Fruit fly (Drosophila melanogaster) whole organism, embryonic: Measurements from ENCODE around the gene Vha16-2.
A peak's percentile ranks its signal among the peaks of the same experiment; 100 is the strongest.

ENCODE experiments used
- B-H2 ChIP-seq: fragments of 200-800 bp; sonication (Bioruptor generic); optimal IDR thresholded peaks from 2 replicates; lab custom pipeline; 2018; ENCODE audit warnings: missing biosample characterization, mild to moderate bottlenecking, missing genetic modification characterization
- CG10431 ChIP-seq: fragments of 200-800 bp; sonication (Bioruptor generic); optimal IDR thresholded peaks from 3 replicates; lab custom pipeline; 2018; ENCODE audit warnings: missing biosample characterization, mild to moderate bottlenecking, missing genetic modification characterization
- CG10543 ChIP-seq: fragments of 200-800 bp; sonication (Bioruptor generic); optimal IDR thresholded peaks from 3 replicates; lab custom pipeline; 2017; ENCODE audit warnings: missing biosample characterization, mild to moderate bottlenecking, missing genetic modification characterization, moderate library complexity
- CG13624 ChIP-seq: fragments of 200-800 bp; sonication (Bioruptor generic); optimal IDR thresholded peaks from 2 replicates; lab custom pipeline; 2016; ENCODE audit warnings: missing biosample characterization, missing genetic modification characterization
- CG14965 ChIP-seq: fragments of 200-800 bp; sonication (Bioruptor generic); optimal IDR thresholded peaks from 2 replicates; lab custom pipeline; 2016; ENCODE audit warnings: missing biosample characterization, missing genetic modification characterization, borderline replicate concordance
- CG15011 ChIP-seq: fragments of 200-800 bp; sonication (Bioruptor generic); optimal IDR thresholded peaks from 3 replicates; lab custom pipeline; 2018; ENCODE audit warnings: missing biosample characterization, mild to moderate bottlenecking, missing genetic modification characterization
- CG1603 ChIP-seq: fragments of 200-800 bp; sonication (Bioruptor generic); optimal IDR thresholded peaks from 2 replicates; lab custom pipeline; 2019; ENCODE audit warnings: missing biosample characterization, mild to moderate bottlenecking, missing genetic modification characterization, moderate library complexity
- CG16863 ChIP-seq: fragments of 200-800 bp; sonication (Bioruptor generic); optimal IDR thresholded peaks from 3 replicates; lab custom pipeline; 2016; ENCODE audit warnings: missing biosample characterization, missing genetic modification characterization
- CG17328 ChIP-seq: fragments of 200-800 bp; sonication (Bioruptor generic); IDR thresholded peaks from 2 replicates; pipeline ENCODE4 v1.3.6; 2022; ENCODE audit warnings: missing biosample characterization, missing genetic modification characterization
- CG17385 ChIP-seq: fragments of 200-800 bp; sonication (Bioruptor generic); optimal IDR thresholded peaks from 3 replicates; lab custom pipeline; 2018; ENCODE audit warnings: missing biosample characterization, mild to moderate bottlenecking, missing genetic modification characterization
- CG2120 ChIP-seq: fragments of 200-800 bp; sonication (Bioruptor generic); optimal IDR thresholded peaks from 3 replicates; lab custom pipeline; 2016; ENCODE audit warnings: missing biosample characterization, missing genetic modification characterization
- CG2875 ChIP-seq: fragments of 200-800 bp; sonication (Bioruptor generic); optimal IDR thresholded peaks from 2 replicates; lab custom pipeline; 2017; ENCODE audit warnings: missing biosample characterization, mild to moderate bottlenecking, missing genetic modification characterization, missing genetic modification reagents
- CG2889 ChIP-seq: fragments of 200-800 bp; sonication (Bioruptor generic); IDR thresholded peaks from 3 replicates; pipeline ENCODE4 v1.3.6; 2022; ENCODE audit warnings: missing biosample characterization, missing genetic modification characterization
- CG31224 ChIP-seq: fragments of 200-800 bp; sonication (Bioruptor generic); IDR thresholded peaks from 2 replicates; pipeline ENCODE4 v1.3.6; 2022; ENCODE audit warnings: missing biosample characterization, missing genetic modification characterization
- CG31365 ChIP-seq: fragments of 200-800 bp; sonication (Bioruptor generic); optimal IDR thresholded peaks from 2 replicates; lab custom pipeline; 2018; ENCODE audit warnings: missing biosample characterization, mild to moderate bottlenecking, missing genetic modification characterization
- CG31441 ChIP-seq: fragments of 200-800 bp; sonication (Bioruptor generic); IDR thresholded peaks from 2 replicates; pipeline ENCODE4 v1.3.6; 2022; ENCODE audit warnings: missing biosample characterization, missing genetic modification characterization
- CG34376 ChIP-seq: fragments of 200-800 bp; sonication (Bioruptor generic); optimal IDR thresholded peaks from 2 replicates; lab custom pipeline; 2018; ENCODE audit warnings: missing biosample characterization, mild to moderate bottlenecking, missing genetic modification characterization
- CG6175 ChIP-seq: fragments of 200-800 bp; sonication (Bioruptor generic); IDR thresholded peaks from 3 replicates; pipeline ENCODE4 v1.3.6; 2022; ENCODE audit warnings: missing biosample characterization, missing genetic modification characterization
- CG6854 ChIP-seq: fragments of 200-800 bp; sonication (Bioruptor generic); optimal IDR thresholded peaks from 3 replicates; lab custom pipeline; 2017; ENCODE audit warnings: missing biosample characterization, mild to moderate bottlenecking, missing genetic modification characterization
- CG7963 ChIP-seq: fragments of 200-800 bp; sonication (Bioruptor generic); IDR thresholded peaks from 3 replicates; pipeline ENCODE4 v1.3.6; 2022; ENCODE audit warnings: missing biosample characterization, missing genetic modification characterization; ENCODE audit not compliant: partially characterized antibody
- CG8359 ChIP-seq: fragments of 200-800 bp; sonication (Bioruptor generic); optimal IDR thresholded peaks from 2 replicates; lab custom pipeline; 2017; ENCODE audit warnings: missing biosample characterization, mild to moderate bottlenecking, missing genetic modification characterization, borderline replicate concordance
- CG9797 ChIP-seq: fragments of 200-800 bp; sonication (Bioruptor generic); optimal IDR thresholded peaks from 3 replicates; lab custom pipeline; 2018; ENCODE audit warnings: missing biosample characterization, mild to moderate bottlenecking, missing genetic modification characterization
- CTCF ChIP-seq: fragments of 200-800 bp; sonication (Bioruptor generic); optimal IDR thresholded peaks from 2 replicates; lab custom pipeline; 2017; ENCODE audit warnings: missing biosample characterization, mild to moderate bottlenecking, missing genetic modification characterization, moderate library complexity
- CrebB ChIP-seq: fragments of 200-800 bp; sonication (Bioruptor generic); optimal IDR thresholded peaks from 3 replicates; lab custom pipeline; 2018; ENCODE audit warnings: missing biosample characterization, mild to moderate bottlenecking, missing genetic modification characterization
- Fer2 ChIP-seq: fragments of 200-800 bp; sonication (Bioruptor generic); optimal IDR thresholded peaks from 2 replicates; lab custom pipeline; 2018; ENCODE audit warnings: missing biosample characterization, mild to moderate bottlenecking, missing genetic modification characterization, moderate library complexity
- H2.0 ChIP-seq: fragments of 200-800 bp; sonication (Bioruptor generic); IDR thresholded peaks from 2 replicates; pipeline ENCODE4 v1.3.6; 2022; ENCODE audit warnings: missing biosample characterization, missing genetic modification characterization
- HmgD ChIP-seq: fragments of 200-800 bp; sonication (Bioruptor generic); optimal IDR thresholded peaks from 3 replicates; lab custom pipeline; 2016; ENCODE audit warnings: missing biosample characterization, missing genetic modification characterization
- Nf-YB ChIP-seq: fragments of 200-800 bp; sonication (Bioruptor generic); optimal IDR thresholded peaks from 3 replicates; lab custom pipeline; 2019; ENCODE audit warnings: missing biosample characterization, mild to moderate bottlenecking, missing genetic modification characterization, moderate library complexity
- Oaz ChIP-seq: fragments of 200-800 bp; sonication (Bioruptor generic); IDR thresholded peaks from 2 replicates; pipeline ENCODE4 v1.3.6; 2022; ENCODE audit warnings: missing biosample characterization, missing genetic modification characterization
- Pdp1 ChIP-seq, 2 experiments: fragments of 200-800 bp; sonication (Bioruptor generic); optimal IDR thresholded peaks; 3 replicates each; lab custom pipeline; 2016; ENCODE audit warnings: missing biosample characterization in 2 of 2, missing genetic modification characterization in 2 of 2, mild to moderate bottlenecking in 1 of 2, moderate library complexity in 1 of 2
- al ChIP-seq: fragments of 200-800 bp; sonication (Bioruptor generic); IDR thresholded peaks from 2 replicates; pipeline ENCODE4 v1.3.6; 2022; ENCODE audit warnings: missing biosample characterization, missing genetic modification characterization
- az2 ChIP-seq: fragments of 200-800 bp; sonication (Bioruptor generic); optimal IDR thresholded peaks from 3 replicates; lab custom pipeline; 2016; ENCODE audit warnings: missing biosample characterization, missing genetic modification characterization
- btn ChIP-seq: fragments of 200-800 bp; sonication (Bioruptor generic); optimal IDR thresholded peaks from 2 replicates; lab custom pipeline; 2016; ENCODE audit warnings: missing biosample characterization, missing genetic modification characterization
- cato ChIP-seq: fragments of 200-800 bp; sonication (Bioruptor generic); optimal IDR thresholded peaks from 2 replicates; lab custom pipeline; 2016; ENCODE audit warnings: missing biosample characterization, missing genetic modification characterization, borderline replicate concordance
- dati ChIP-seq: fragments of 200-800 bp; sonication (Bioruptor generic); IDR thresholded peaks from 2 replicates; pipeline ENCODE4 v1.3.6; 2022; ENCODE audit warnings: missing biosample characterization, missing genetic modification characterization
- dimm ChIP-seq: fragments of 200-800 bp; sonication (Bioruptor generic); IDR thresholded peaks from 2 replicates; pipeline ENCODE4 v1.3.6; 2022; ENCODE audit warnings: missing biosample characterization, missing genetic modification characterization
- dm ChIP-seq: fragments of 200-800 bp; sonication (Bioruptor generic); optimal IDR thresholded peaks from 3 replicates; lab custom pipeline; 2016; ENCODE audit warnings: missing biosample characterization, missing genetic modification characterization
- dmrt11E ChIP-seq: fragments of 200-800 bp; sonication (Bioruptor generic); optimal IDR thresholded peaks from 3 replicates; lab custom pipeline; 2018; ENCODE audit warnings: missing biosample characterization, mild to moderate bottlenecking, missing genetic modification characterization, moderate library complexity
- dpn ChIP-seq, 2 experiments: fragments of 200-800 bp; sonication (Bioruptor generic); optimal IDR thresholded peaks; 3 replicates each; lab custom pipeline; 2016; ENCODE audit warnings: missing biosample characterization in 2 of 2, missing genetic modification characterization in 2 of 2
- dysf ChIP-seq: fragments of 200-800 bp; sonication (Bioruptor generic); IDR thresholded peaks from 3 replicates; pipeline ENCODE4 v1.3.6; 2022; ENCODE audit warnings: missing biosample characterization, missing genetic modification characterization
- eve ChIP-seq, 2 experiments: fragments of >200 bp; optimal IDR thresholded peaks; 2 replicates each; lab custom pipeline; 2017; ENCODE audit warnings: missing biosample characterization in 2 of 2, missing genetic modification characterization in 2 of 2
- fd64A ChIP-seq: fragments of 200-800 bp; sonication (Bioruptor generic); optimal IDR thresholded peaks from 3 replicates; lab custom pipeline; 2018; ENCODE audit warnings: missing biosample characterization, mild to moderate bottlenecking, missing genetic modification characterization
- grau ChIP-seq: fragments of 200-800 bp; optimal IDR thresholded peaks from 3 replicates; lab custom pipeline; 2019; ENCODE audit warnings: missing biosample characterization, mild to moderate bottlenecking, missing genetic modification characterization, moderate library complexity
- mld ChIP-seq: fragments of 200-800 bp; sonication (Bioruptor generic); IDR thresholded peaks from 3 replicates; pipeline ENCODE4 v1.3.6; 2022; ENCODE audit warnings: missing biosample characterization, missing genetic modification characterization; ENCODE audit not compliant: partially characterized antibody
- pros ChIP-seq: fragments of 200-800 bp; sonication (Bioruptor generic); optimal IDR thresholded peaks from 3 replicates; lab custom pipeline; 2019; ENCODE audit warnings: missing biosample characterization, mild to moderate bottlenecking, missing genetic modification characterization, moderate library complexity
- ranshi ChIP-seq: fragments of 200-800 bp; sonication (Bioruptor generic); IDR thresholded peaks from 2 replicates; pipeline ENCODE4 v1.3.6; 2022; ENCODE audit warnings: missing biosample characterization, missing genetic modification characterization
- row ChIP-seq: fragments of 200-800 bp; sonication (Bioruptor generic); IDR thresholded peaks from 3 replicates; pipeline ENCODE4 v1.3.6; 2022; ENCODE audit warnings: missing biosample characterization, missing genetic modification characterization
- sim ChIP-seq: fragments of 200-800 bp; sonication (Bioruptor generic); IDR thresholded peaks from 2 replicates; pipeline ENCODE4 v1.3.6; 2022; ENCODE audit warnings: missing biosample characterization, missing genetic modification characterization
- slp2 ChIP-seq: fragments of 200-800 bp; sonication (Bioruptor generic); optimal IDR thresholded peaks from 2 replicates; lab custom pipeline; 2016; ENCODE audit warnings: missing biosample characterization, missing genetic modification characterization
- toy ChIP-seq: fragments of 200-800 bp; sonication (Bioruptor generic); IDR thresholded peaks from 2 replicates; pipeline ENCODE4 v1.3.6; 2022; ENCODE audit warnings: missing biosample characterization, missing genetic modification characterization
- usp ChIP-seq: fragments of >200 bp; optimal IDR thresholded peaks from 2 replicates; lab custom pipeline; 2017; ENCODE audit warnings: missing biosample characterization, missing genetic modification characterization
- wdn ChIP-seq: fragments of 200-800 bp; sonication (Bioruptor generic); IDR thresholded peaks from 2 replicates; pipeline ENCODE4 v1.3.6; 2022; ENCODE audit warnings: missing biosample characterization, missing genetic modification characterization
- yki ChIP-seq: fragments of >200 bp; optimal IDR thresholded peaks from 3 replicates; lab custom pipeline; 2018

Vha16-2 gene

dm6 chr3L:11429695-11430094 is 45.1 kb upstream of the Vha16-2 start (continued):
- TF ChIP-seq mld (GFP tag; lab: Robert Waterston, UW) = no peak
- TF ChIP-seq wdn (GFP tag; lab: Robert Waterston, UW) = no peak
- TF ChIP-seq CG34376 = no peak
- no peak for TF ChIP-seq yki
- TF ChIP-seq dm = no peak
- TF ChIP-seq CG7963 (GFP tag; lab: Robert Waterston, UW) = no peak
- peak; percentile 7 for TF ChIP-seq cato (GFP tag; lab: Kevin White, UChicago)
- TF ChIP-seq CG17328 (GFP tag; lab: Robert Waterston, UW) = 0 out of 2 replicates have a peak, but pooled peaks have one; percentile 18
- TF ChIP-seq eve (GFP tag; optimal IDR thresholded peaks at IDR 0.05; lab: Kevin White, UChicago) = peak in 1 of 2 experiments; percentile 83
- TF ChIP-seq CG2875 (GFP tag; lab: Kevin White, UChicago) = no peak
- no peak for TF ChIP-seq CG2120 (GFP tag; lab: Kevin White, UChicago)
- TF ChIP-seq fd64A (GFP tag; lab: Kevin White, UChicago) = no peak
- no peak for TF ChIP-seq CG13624 (GFP tag; lab: Kevin White, UChicago)
- no peak for TF ChIP-seq CG8359 (GFP tag; lab: Kevin White, UChicago)
- peak; percentile 57 for TF ChIP-seq CG31441 (GFP tag; lab: Robert Waterston, UW)
- TF ChIP-seq CG2889 (GFP tag; lab: Robert Waterston, UW) = no peak
- no peak for TF ChIP-seq H2.0 (GFP tag; lab: Robert Waterston, UW)
- no peak for TF ChIP-seq Oaz (GFP tag; lab: Robert Waterston, UW)
- no peak for TF ChIP-seq CG14965 (GFP tag; lab: Kevin White, UChicago)
- TF ChIP-seq CG17385 (GFP tag; lab: Kevin White, UChicago) = no peak
- no peak for TF ChIP-seq CG6854 (GFP tag; lab: Kevin White, UChicago)
- TF ChIP-seq Pdp1 (GFP tag; optimal IDR thresholded peaks at IDR 0.05; lab: Kevin White, UChicago) = no peak
- 0 out of 3 replicates have a peak, but pooled peaks have one; percentile 26 for TF ChIP-seq dysf (GFP tag; lab: Robert Waterston, UW)
- TF ChIP-seq slp2 (GFP tag; lab: Kevin White, UChicago) = no peak
- peak in 1 of 2 experiments; percentile 56 for TF ChIP-seq dpn (GFP tag; optimal IDR thresholded peaks at IDR 0.05; lab: Kevin White, UChicago)
- TF ChIP-seq CG1603 (tag; lab: Kevin White, UChicago) = peak; percentile 50
- TF ChIP-seq sim (GFP tag; lab: Robert Waterston, UW) = no peak
- TF ChIP-seq CG9797 = no peak
- TF ChIP-seq Nf-YB (GFP tag; lab: Kevin White, UChicago) = peak; percentile 8
- TF ChIP-seq HmgD = no peak
- no peak for TF ChIP-seq usp (GFP tag; lab: Kevin White, UChicago)
- TF ChIP-seq CG10431 (GFP tag; lab: Kevin White, UChicago) = no peak
- TF ChIP-seq CG16863 (GFP tag; lab: Kevin White, UChicago) = no peak
- TF ChIP-seq grau (tag; lab: Kevin White, UChicago) = peak; percentile 45
- TF ChIP-seq row (GFP tag; lab: Robert Waterston, UW) = peak; percentile 64
- no peak for TF ChIP-seq Fer2 (tag; lab: Kevin White, UChicago)
- no peak for TF ChIP-seq CG15011 (GFP tag; lab: Kevin White, UChicago)
- peak; percentile 59 for TF ChIP-seq dmrt11E
- no peak for TF ChIP-seq dati (GFP tag; lab: Robert Waterston, UW)
- no peak for TF ChIP-seq CG6175
- TF ChIP-seq toy (GFP tag; lab: Robert Waterston, UW) = no peak
- TF ChIP-seq B-H2 (GFP tag; lab: Kevin White, UChicago) = no peak
- no peak for TF ChIP-seq CG31365 (tag; lab: Kevin White, UChicago)
- no peak for TF ChIP-seq CrebB
- no peak for TF ChIP-seq ranshi (GFP tag; lab: Robert Waterston, UW)
- no peak for TF ChIP-seq btn (GFP tag; lab: Kevin White, UChicago)
- TF ChIP-seq CTCF (GFP tag; lab: Kevin White, UChicago) = no peak
- TF ChIP-seq al (GFP tag; lab: Robert Waterston, UW) = no peak
- no peak for TF ChIP-seq CG10543
- no peak for TF ChIP-seq CG31224 (GFP tag; lab: Robert Waterston, UW)
- TF ChIP-seq dimm (GFP tag; lab: Robert Waterston, UW) = no peak
- no peak for TF ChIP-seq pros (GFP tag; lab: Kevin White, UChicago)
- peak; percentile 52 for TF ChIP-seq az2 (GFP tag; lab: Kevin White, UChicago)
